Worm (Caenorhabditis elegans) whole organism, dauer: ENCODE results near the gene pms-2.

Source experiments
- unc-62 ChIP-seq: sonication (generic microtip); optimal IDR thresholded peaks from 2 replicates; lab custom pipeline; 2017; ENCODE audit warnings: missing biosample characterization, missing genetic modification reagents, missing genetic modification characterization

pms-2 gene

DNA sequence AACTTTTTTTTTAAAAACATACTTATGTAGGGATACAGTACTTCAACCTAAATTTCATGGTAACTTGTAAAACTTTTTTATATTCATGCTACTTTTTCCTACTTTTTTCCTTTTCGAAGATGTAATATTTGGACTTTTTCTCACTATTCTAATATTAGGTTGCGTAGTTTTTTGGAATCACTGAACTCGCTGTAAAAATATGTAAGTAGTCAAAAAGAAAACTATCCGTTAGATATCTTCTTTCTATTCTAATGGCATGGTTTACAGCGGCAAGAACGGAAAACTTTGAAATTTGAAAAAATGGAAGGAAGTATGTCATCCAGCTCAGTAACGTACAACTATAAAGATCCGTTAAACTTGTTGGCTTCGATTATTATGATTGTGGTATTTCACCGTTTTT is 19.0 kb upstream of the pms-2 start, which contains the start of gene srx-82:
Gene srx-82, plus strand, starts transcription at position 301 of the 400 bp plus-strand sequence.
- no peak for TF ChIP-seq unc-62

DNA sequence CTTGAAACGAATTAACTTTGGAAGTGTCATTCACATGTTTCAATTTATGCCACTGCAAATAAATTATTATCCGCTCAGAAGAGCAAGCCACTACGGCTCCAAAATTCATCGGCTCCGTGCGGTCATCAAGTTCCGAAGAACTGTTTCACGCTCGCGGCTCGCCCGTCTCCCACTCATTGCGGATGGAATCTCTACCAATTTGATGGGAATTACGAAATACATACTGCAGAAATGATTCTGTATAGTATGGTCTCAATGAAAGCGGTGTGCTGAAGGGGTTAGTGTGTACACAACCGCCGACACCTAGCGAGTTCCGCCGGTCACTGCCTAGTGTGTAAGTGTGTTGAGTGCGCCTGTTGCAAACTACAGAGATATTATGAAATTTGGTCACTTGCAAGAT is 14.7 kb upstream of the pms-2 start:
- no peak for TF ChIP-seq unc-62

DNA sequence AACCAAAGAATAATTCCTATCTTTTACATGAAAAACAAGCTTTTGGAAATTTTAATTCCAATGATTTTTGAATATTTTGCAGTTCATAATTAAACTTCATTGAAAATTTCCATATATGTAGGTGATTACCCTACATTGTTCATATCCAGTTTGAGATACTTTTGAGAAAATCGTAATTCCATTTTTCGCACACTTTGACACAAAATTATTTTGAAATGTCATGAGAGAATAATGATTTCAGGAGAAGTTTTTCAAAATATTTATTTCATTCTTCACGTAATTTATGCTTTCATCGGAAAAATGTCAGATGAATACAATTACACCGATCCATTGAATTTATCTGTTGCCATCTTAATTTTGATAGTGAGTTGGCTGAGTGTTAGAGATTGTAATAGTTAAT is 12.8 kb upstream of the pms-2 start, which contains the start of gene srx-88:
Gene srx-88, plus strand, starts transcription at position 301 of the 400 bp plus-strand sequence.
- TF ChIP-seq unc-62 = no peak

DNA sequence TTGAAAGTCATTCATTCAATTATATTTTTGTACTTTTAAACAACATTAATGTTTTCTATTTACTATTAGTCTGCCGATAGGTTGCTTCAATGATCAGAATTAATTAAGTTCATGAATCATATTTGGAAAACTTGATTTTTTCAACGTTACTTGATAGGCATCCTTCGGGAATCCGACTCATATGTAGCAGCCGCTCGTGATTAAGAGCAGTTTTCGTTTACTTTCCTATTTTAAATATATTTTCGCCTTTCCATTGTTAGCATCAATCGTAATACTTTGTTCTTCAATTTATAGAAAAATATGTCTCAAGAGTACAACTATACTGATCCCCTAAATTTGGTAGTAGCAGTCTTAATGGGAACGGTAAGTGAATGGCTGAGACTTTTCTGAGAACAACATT is 10.4 kb upstream of the pms-2 start, which contains the start of gene srx-90:
Gene srx-90, plus strand, starts transcription at position 301 of the 400 bp plus-strand sequence.
- no peak for TF ChIP-seq unc-62

DNA sequence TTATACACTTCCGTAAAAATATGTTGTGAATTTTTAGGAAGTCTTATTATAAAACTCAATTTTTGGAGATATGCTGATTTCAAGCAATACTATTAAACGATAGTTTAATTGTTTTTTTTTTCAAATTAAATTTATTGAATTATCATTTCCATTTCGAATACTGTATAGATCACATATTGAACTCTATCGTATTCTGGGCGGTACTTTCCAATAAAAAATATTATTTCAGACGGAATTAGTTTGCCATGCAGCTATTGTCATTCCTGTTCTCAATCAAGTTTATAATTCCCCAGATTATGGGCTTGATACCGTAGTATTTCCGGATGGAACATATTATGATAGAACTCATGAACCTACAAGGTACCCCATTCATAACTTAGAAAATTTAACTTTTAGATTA is 4.2 kb upstream of the pms-2 start:
- no peak for TF ChIP-seq unc-62

DNA sequence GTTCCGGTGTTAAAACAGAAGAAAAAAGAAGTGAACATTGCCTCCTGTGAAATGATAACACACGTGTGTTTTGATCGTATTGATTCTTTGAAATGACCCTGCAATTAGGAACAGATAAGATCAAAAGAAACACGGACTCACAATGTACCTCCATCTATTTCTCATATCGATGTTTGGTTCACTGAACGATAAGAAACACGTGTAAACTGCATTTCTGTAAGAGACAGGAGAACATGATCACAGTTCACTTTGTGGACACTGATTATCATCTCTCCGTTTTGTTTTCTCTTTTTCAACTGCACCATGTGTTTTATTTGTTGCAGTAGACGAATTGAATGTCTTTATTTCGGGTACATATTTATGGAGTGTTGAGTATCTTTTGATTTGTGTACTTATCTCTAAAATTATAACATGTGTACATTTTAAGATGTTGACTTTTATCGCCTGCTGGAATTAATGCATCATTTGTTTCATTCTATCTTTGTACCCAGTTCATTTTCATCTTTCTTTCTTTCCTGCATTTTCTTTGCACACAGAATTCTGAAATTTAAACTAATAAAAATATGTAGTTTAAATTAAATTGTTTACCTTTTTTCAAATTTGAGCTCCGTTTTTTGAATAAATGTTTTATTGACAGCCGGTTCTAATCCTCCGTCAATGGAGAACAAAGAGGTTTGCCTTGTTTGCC is 2.5 kb upstream of the pms-2 start, which contains the start of the genes H12C20.7 and nhr-68:
Gene H12C20.7, minus strand, starts transcription at position 188 of the 688 bp plus-strand sequence.
Gene nhr-68, plus strand, starts transcription at position 638 of the 688 bp plus-strand sequence.
- no peak for TF ChIP-seq unc-62

DNA sequence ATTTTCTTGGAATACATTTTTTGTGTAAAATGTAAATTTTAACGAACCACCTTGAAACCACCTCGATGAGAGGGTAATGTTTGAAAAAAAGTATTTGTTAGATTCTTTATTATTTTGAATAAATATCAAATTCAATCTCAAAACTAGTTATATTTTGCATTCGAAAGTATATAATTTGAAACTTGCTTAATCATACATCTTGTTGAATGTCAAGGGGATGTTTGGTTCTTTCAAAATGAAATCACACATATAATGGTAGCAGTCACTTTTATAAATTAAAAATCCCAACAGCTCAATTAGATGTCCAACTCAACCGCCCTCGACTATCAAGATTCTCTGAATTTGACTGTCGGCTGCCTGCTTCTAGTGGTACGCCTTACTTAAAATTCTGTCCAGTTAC is 5.8 kb downstream of the pms-2 start, which contains the start of gene srx-87:
Gene srx-87, plus strand, starts transcription at position 301 of the 400 bp plus-strand sequence.
- TF ChIP-seq unc-62 = no peak

DNA sequence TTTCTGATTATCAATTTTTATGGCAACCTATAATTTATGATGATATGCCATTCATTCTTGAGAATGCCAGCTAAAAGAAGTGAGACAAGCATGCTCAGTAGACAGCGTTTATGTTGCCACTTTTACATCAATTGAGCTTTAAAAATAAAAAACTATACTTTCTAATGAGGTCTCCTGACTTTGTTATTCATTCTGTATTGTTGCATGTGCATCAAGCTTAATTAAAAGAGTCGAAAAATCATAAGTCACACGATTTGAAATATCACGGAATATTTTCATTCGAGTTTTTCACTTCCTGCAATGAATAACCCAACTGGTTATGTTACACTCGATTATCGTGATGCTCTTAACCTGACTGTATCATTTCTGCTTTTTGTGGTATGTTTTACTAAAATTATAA is 7.8 kb downstream of the pms-2 start, which contains the start of gene srx-86:
Gene srx-86, plus strand, starts transcription at position 301 of the 400 bp plus-strand sequence.
- no peak for TF ChIP-seq unc-62

DNA sequence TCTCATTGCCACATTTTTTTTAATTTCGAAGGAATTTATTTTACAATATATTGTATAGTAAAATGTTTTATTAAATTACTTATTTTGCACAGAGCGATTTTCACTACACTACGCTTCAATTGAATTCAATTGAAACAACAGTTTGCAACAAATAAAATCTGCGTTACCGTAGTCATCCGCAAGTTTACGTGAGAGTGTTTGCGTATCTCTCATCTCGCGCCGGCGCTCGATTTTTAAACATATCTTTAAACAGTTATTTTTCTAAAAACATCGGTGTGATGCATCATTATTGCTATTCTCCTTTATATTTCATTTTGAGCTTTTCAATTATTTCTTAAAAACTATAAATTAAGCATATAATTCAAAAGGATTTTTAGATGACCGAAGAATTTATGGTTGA is 16.1 kb downstream of the pms-2 start, which contains the start of gene duo-1:
Gene duo-1, plus strand, starts transcription at position 371 of the 400 bp plus-strand sequence.
- TF ChIP-seq unc-62 = no peak

DNA sequence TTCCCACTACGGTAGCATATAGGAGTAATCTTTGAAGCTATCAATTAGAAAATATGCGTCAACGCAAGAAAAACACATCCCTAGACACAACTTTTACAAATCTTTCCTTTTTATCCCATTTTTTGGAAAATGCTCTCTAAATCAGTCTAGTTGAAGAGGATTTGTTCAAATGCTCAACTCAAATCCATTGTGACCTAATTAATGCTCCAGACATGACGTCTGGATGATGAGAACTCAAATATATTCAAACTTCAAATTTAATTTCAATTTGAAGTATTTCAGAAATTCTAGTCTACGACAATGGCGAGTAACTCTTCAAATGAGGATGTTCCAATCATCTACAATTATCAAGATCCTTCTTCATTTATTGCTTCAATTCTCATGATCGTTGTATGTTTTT is 18.0 kb downstream of the pms-2 start, which contains the start of gene srx-85:
Gene srx-85, plus strand, starts transcription at position 301 of the 400 bp plus-strand sequence.
- no peak for TF ChIP-seq unc-62

DNA sequence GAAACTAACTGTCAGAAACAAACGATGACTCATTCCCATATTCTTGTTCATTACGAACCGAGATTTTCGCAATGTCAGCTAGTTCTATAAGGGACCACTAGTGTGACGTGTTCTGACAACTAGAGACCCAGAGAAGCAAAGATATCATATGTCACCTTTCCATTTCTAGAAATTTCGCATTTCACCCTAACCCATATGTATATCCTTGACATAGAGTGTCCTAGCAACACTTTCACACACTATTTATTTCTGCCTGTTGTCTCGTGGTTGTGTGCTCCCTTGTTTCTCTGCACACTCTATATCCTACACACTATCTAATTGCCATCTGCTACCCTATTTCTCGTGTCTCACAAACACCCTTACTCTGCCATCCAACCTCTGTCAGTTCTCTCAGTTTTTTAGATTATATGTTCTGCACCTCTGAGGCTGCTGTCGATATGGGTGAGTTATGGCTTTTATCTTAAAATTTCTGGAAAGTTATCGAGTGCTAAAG is 21.4 kb downstream of the pms-2 start, which contains the start of the genes F38B7.17 and F38B7.3:
Gene F38B7.17, minus strand, starts transcription at position 51 of the 493 bp plus-strand sequence.
Gene F38B7.3, plus strand, starts transcription at position 194 of the 493 bp plus-strand sequence.
- TF ChIP-seq unc-62 = no peak

DNA sequence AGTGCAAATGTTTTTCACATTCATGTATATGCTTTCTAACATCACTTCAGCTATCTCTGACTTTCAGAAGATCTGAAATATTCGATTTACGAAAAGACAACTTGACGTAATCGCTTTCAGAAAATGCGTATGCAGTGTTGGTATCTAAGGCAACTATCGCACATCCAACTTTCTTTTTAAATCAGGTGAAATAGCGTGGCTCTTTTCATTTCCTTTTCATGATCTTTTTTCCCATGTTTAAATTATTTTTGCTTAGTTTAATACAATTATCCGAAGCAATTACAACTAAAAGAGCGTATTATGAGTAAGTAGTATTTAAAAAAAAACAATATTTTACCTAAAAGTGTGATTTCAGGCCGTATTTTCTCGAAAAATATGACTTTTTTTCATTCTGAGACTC is 23.6 kb downstream of the pms-2 start, which contains the start of gene F38B7.11:
Gene F38B7.11, plus strand, starts transcription at position 301 of the 400 bp plus-strand sequence.
- TF ChIP-seq unc-62 = no peak

DNA sequence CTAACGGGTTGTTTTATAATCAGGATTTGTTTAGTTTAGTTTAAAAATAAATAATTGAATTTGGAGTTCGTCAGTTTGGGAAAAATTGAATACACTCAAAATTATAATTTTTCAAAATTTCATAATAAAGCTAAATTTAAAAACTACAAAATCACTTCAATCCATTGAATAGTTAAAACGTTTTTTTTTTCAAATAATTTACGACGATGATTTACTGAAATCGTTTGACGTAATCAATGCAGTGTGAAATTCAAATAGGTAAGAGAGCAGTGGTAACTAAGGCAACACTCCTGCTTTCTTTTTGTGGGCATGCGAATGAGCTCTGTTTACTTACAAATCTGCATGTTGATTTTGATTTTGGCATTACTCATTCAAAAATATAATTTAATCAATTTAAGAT is 25.2 kb downstream of the pms-2 start, which contains the start of gene F38B7.10:
Gene F38B7.10, plus strand, starts transcription at position 301 of the 400 bp plus-strand sequence.
- TF ChIP-seq unc-62 = no peak

DNA sequence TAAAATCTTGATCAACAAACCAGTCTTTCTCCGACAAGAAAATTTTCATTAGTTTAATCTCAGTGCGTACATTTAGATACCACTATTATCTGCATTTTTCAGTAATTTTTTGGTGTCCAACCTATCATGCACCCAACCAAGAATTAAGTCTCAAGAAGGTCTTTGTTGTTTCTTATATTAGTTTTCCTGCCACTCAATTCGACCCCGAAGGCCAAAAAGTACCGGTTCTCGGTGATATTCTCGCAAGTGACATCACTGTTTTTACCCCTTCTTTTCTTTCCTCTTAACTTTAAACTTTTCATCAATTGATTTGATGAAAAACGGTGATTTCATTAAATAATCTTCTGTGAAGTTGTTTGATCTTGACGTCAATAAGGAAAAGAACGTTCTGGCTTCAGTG is 26.8 kb downstream of the pms-2 start, which contains the start of gene F38B7.2:
Gene F38B7.2, plus strand, starts transcription at position 400 of the 400 bp plus-strand sequence.
- no peak for TF ChIP-seq unc-62

DNA sequence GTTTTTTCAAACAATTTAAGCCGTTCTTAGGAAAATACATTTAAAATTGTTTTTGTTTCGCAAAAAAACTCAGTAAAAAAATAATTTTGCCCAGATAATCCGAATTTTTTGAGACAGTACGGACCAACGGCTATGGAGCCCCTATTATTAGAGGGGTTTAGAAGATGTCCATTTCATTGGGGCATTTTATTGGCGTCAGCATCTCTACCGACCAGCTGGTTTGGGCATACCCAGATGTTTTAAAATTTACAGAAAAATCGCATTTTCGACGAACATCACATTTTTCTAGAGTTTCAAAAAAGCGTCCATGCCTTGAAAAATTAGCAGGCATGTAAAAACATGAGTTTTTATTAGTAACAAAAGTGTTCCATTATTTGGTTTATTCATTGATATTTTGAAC is 29.1 kb downstream of the pms-2 start:
- no peak for TF ChIP-seq unc-62

DNA sequence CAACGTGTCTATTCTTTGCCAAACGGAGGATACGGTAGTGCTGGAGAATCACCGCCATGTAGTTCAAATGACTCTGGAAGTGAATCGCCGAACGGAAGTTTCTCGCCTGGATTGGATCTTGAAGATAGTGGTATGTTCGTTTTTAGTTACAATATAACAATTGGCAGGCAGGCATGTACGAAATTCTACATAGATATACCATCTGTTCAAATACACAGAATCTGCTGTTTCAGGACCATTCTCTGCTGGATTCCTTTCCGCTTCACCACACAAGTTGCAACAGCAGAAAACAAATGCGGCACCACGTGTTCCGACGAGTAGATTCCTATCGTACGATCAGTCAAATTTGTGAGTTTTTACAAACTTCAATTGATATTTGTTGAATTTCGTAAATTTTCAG is 30.9 kb downstream of the pms-2 start:
- no peak for TF ChIP-seq unc-62

DNA sequence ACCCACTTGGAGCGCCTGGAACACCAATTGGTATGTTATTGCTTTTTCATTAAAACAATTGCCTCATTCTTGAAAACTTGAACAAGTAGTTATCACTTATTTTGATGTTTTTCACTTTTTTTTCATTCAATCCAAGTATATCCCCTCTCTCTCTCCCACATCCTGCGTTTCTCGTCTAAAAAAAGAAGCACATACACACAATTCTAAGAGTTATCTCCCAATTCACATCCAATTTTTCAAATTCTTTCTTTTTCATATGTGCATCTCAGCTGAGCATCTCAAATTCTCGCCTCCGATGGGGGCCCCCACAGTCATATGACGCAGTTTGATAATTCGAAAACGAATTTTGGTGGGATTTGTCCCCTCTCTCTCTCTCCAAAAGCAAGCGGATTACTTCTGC is 33.7 kb downstream of the pms-2 start:
- no peak for TF ChIP-seq unc-62
